Fruit fly (Drosophila melanogaster): ENCODE results near the gene dmrt93B.

DNA sequence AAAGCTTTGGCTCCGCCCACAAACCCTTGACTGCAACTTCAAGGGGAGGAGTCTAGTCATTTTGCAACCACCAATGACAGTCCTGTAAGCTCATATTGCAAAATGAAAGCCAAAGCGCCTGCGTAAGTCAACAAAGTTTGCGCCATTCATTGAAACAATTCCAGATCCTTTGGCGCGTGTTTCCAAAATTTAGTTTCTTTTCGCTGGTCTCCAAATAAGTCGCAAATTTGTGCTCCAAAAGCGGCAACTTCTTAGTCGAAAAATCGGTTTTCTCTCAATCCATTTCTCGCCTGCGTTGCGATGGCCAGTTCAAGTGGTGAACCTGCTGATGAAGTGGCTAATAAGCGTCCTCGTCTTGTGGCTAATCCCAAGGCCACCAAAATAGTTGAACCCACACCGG lies at the start of gene dmrt93B:
- TF ChIP-seq usp (GFP tag; optimal IDR thresholded peaks at IDR 0.05), result no peak
- no peak for TF ChIP-seq psq (optimal IDR thresholded peaks at IDR 0.05)
- TF ChIP-seq EcR (GFP tag; optimal IDR thresholded peaks at IDR 0.05), result no peak
- no peak for TF ChIP-seq CG8478 (optimal IDR thresholded peaks at IDR 0.05)

All from whole organism.